Fruit fly (Drosophila melanogaster) whole organism, embryonic: ENCODE measurements around the gene CG11279.

ENCODE experiments used
- Adf1 ChIP-seq: fragments of 200-800 bp; sonication (Bioruptor generic); IDR thresholded peaks from 2 replicates; pipeline ENCODE4 v1.3.6; 2022; ENCODE audit warnings: missing biosample characterization, missing genetic modification characterization
- CG10959 ChIP-seq: fragments of 200-800 bp; sonication (Bioruptor generic); IDR thresholded peaks from 2 replicates; pipeline ENCODE4 v1.3.6; 2022; ENCODE audit warnings: missing biosample characterization, missing genetic modification characterization
- CG1233 ChIP-seq: fragments of 200-800 bp; sonication (Bioruptor generic); optimal IDR thresholded peaks from 4 replicates; lab custom pipeline; 2018; ENCODE audit warnings: missing biosample characterization, mild to moderate bottlenecking, missing genetic modification characterization
- CG12769 ChIP-seq: fragments of 200-800 bp; sonication (Bioruptor generic); optimal IDR thresholded peaks from 2 replicates; lab custom pipeline; 2019; ENCODE audit warnings: missing biosample characterization, mild to moderate bottlenecking, missing genetic modification characterization, moderate library complexity
- CG13287 ChIP-seq: fragments of 200-800 bp; sonication (Bioruptor generic); IDR thresholded peaks from 2 replicates; pipeline ENCODE4 v1.3.6; 2022; ENCODE audit warnings: missing biosample characterization, missing genetic modification characterization; ENCODE audit not compliant: partially characterized antibody
- CG13624 ChIP-seq: fragments of 200-800 bp; sonication (Bioruptor generic); optimal IDR thresholded peaks from 2 replicates; lab custom pipeline; 2016; ENCODE audit warnings: missing biosample characterization, missing genetic modification characterization
- CG15269 ChIP-seq: fragments of 200-800 bp; sonication (Bioruptor generic); optimal IDR thresholded peaks from 2 replicates; lab custom pipeline; 2018; ENCODE audit warnings: missing biosample characterization, mild to moderate bottlenecking, missing genetic modification characterization, moderate library complexity
- CG1529 ChIP-seq: fragments of 200-800 bp; sonication (Bioruptor generic); optimal IDR thresholded peaks from 3 replicates; lab custom pipeline; 2018; ENCODE audit warnings: missing biosample characterization, missing genetic modification characterization
- CG15514 ChIP-seq: fragments of 200-800 bp; sonication (Bioruptor generic); optimal IDR thresholded peaks from 3 replicates; lab custom pipeline; 2017; ENCODE audit warnings: missing biosample characterization, missing genetic modification characterization, mild to moderate bottlenecking, moderate library complexity, missing genetic modification reagents
- CG16815 ChIP-seq: fragments of 200-800 bp; sonication (Bioruptor generic); optimal IDR thresholded peaks from 3 replicates; lab custom pipeline; 2017; ENCODE audit warnings: missing biosample characterization, mild to moderate bottlenecking, missing genetic modification characterization
- CG18599 ChIP-seq: fragments of 200-800 bp; sonication (Bioruptor generic); optimal IDR thresholded peaks from 3 replicates; lab custom pipeline; 2017; ENCODE audit warnings: missing biosample characterization, missing genetic modification characterization, mild to moderate bottlenecking, moderate library complexity, missing genetic modification reagents
- CG2712 ChIP-seq: fragments of 200-800 bp; optimal IDR thresholded peaks from 3 replicates; lab custom pipeline; 2019; ENCODE audit warnings: missing biosample characterization, mild to moderate bottlenecking, missing genetic modification characterization, moderate library complexity
- CG34224 ChIP-seq: fragments of 200-800 bp; sonication (Bioruptor generic); IDR thresholded peaks from 3 replicates; pipeline ENCODE4 v1.3.6; 2022; ENCODE audit warnings: missing biosample characterization, missing genetic modification characterization; ENCODE audit not compliant: partially characterized antibody
- CG4360 ChIP-seq: fragments of 200-800 bp; sonication (Bioruptor generic); IDR thresholded peaks from 2 replicates; pipeline ENCODE4 v1.3.6; 2022; ENCODE audit warnings: missing biosample characterization, missing genetic modification characterization
- CG7357 ChIP-seq: fragments of 200-800 bp; sonication (Bioruptor generic); IDR thresholded peaks from 3 replicates; pipeline ENCODE4 v1.3.6; 2022; ENCODE audit warnings: missing biosample characterization, missing genetic modification characterization
- CG7786 ChIP-seq: fragments of 200-800 bp; sonication (Bioruptor generic); optimal IDR thresholded peaks from 2 replicates; lab custom pipeline; 2016; ENCODE audit warnings: missing biosample characterization, missing genetic modification characterization
- CG8281 ChIP-seq: fragments of 200-800 bp; sonication (Bioruptor generic); optimal IDR thresholded peaks from 2 replicates; lab custom pipeline; 2018; ENCODE audit warnings: missing biosample characterization, mild to moderate bottlenecking, missing genetic modification characterization, moderate library complexity
- CG8290 ChIP-seq, 3 experiments: fragments of 200-800 bp; sonication (Bioruptor generic); optimal IDR thresholded peaks; 2 replicates each; lab custom pipeline; 2016 to 2019; ENCODE audit warnings: missing biosample characterization in 3 of 3, missing genetic modification characterization in 3 of 3, mild to moderate bottlenecking in 2 of 3, moderate library complexity in 1 of 3
- CoRest ChIP-seq: fragments of 200-800 bp; sonication (Bioruptor generic); optimal IDR thresholded peaks from 3 replicates; lab custom pipeline; 2018; ENCODE audit warnings: missing biosample characterization, mild to moderate bottlenecking, missing genetic modification characterization, moderate library complexity
- CrebB ChIP-seq: fragments of 200-800 bp; sonication (Bioruptor generic); optimal IDR thresholded peaks from 3 replicates; lab custom pipeline; 2018; ENCODE audit warnings: missing biosample characterization, mild to moderate bottlenecking, missing genetic modification characterization
- D19B ChIP-seq: fragments of 200-800 bp; sonication (Bioruptor generic); optimal IDR thresholded peaks from 2 replicates; lab custom pipeline; 2017; ENCODE audit warnings: missing biosample characterization, mild to moderate bottlenecking, missing genetic modification characterization
- Dip3 ChIP-seq: fragments of 200-800 bp; sonication (Bioruptor generic); optimal IDR thresholded peaks from 3 replicates; lab custom pipeline; 2016; ENCODE audit warnings: missing biosample characterization, missing genetic modification characterization
- Dref ChIP-seq: fragments of 200-800 bp; sonication (Bioruptor generic); IDR thresholded peaks from 2 replicates; pipeline ENCODE4 v1.3.6; 2022; ENCODE audit warnings: missing biosample characterization, missing genetic modification characterization
- Eip74EF ChIP-seq, 2 experiments: fragments of 200-800 bp in 1 of 2; fragments of >200 bp in 1 of 2; sonication (Bioruptor generic) in 1 of 2; optimal IDR thresholded peaks; 2 replicates each; lab custom pipeline; 2017 to 2019; ENCODE audit warnings: missing biosample characterization in 2 of 2, missing genetic modification characterization in 2 of 2, mild to moderate bottlenecking in 1 of 2, moderate library complexity in 1 of 2
- Gsc ChIP-seq: fragments of 200-800 bp; sonication (Bioruptor generic); IDR thresholded peaks from 2 replicates; pipeline ENCODE4 v1.3.6; 2022; ENCODE audit warnings: missing biosample characterization, missing genetic modification characterization
- HLH54F ChIP-seq: fragments of 200-800 bp; sonication (Bioruptor generic); optimal IDR thresholded peaks from 3 replicates; lab custom pipeline; 2016; ENCODE audit warnings: missing biosample characterization, missing genetic modification characterization
- Hmr ChIP-seq: fragments of 200-800 bp; sonication (Bioruptor generic); optimal IDR thresholded peaks from 3 replicates; lab custom pipeline; 2017; ENCODE audit warnings: mild to moderate bottlenecking, missing biosample characterization, missing genetic modification reagents, missing genetic modification characterization
- MBD-R2 ChIP-seq: fragments of 200-800 bp; sonication (Bioruptor generic); IDR thresholded peaks from 2 replicates; pipeline ENCODE4 v1.3.6; 2022; ENCODE audit warnings: missing biosample characterization, missing genetic modification characterization
- Neu2 ChIP-seq: fragments of 200-800 bp; sonication (Bioruptor generic); optimal IDR thresholded peaks from 3 replicates; lab custom pipeline; 2016; ENCODE audit warnings: missing biosample characterization, missing genetic modification characterization, borderline replicate concordance
- Opbp ChIP-seq: fragments of 200-800 bp; sonication (Bioruptor generic); IDR thresholded peaks from 3 replicates; pipeline ENCODE4 v1.3.6; 2022; ENCODE audit warnings: missing biosample characterization, missing genetic modification characterization; ENCODE audit not compliant: partially characterized antibody
- ash1 ChIP-seq: fragments of 200-800 bp; sonication (Bioruptor generic); optimal IDR thresholded peaks from 2 replicates; lab custom pipeline; 2018; ENCODE audit warnings: missing biosample characterization, mild to moderate bottlenecking, missing genetic modification characterization
- corto ChIP-seq: fragments of 200-800 bp; sonication (Bioruptor generic); optimal IDR thresholded peaks from 2 replicates; lab custom pipeline; 2016; ENCODE audit warnings: missing biosample characterization, mild to moderate bottlenecking, missing genetic modification characterization, moderate library complexity
- crol ChIP-seq: fragments of 200-800 bp; sonication (Bioruptor generic); IDR thresholded peaks from 2 replicates; pipeline ENCODE4 v1.3.6; 2022; ENCODE audit warnings: missing biosample characterization, missing genetic modification characterization
- cwo ChIP-seq: fragments of 200-800 bp; sonication (Bioruptor generic); optimal IDR thresholded peaks from 3 replicates; lab custom pipeline; 2017; ENCODE audit warnings: missing biosample characterization, missing genetic modification characterization, mild to moderate bottlenecking, moderate library complexity, missing genetic modification reagents
- dimm ChIP-seq: fragments of 200-800 bp; sonication (Bioruptor generic); IDR thresholded peaks from 2 replicates; pipeline ENCODE4 v1.3.6; 2022; ENCODE audit warnings: missing biosample characterization, missing genetic modification characterization
- ewg ChIP-seq: fragments of 200-800 bp; sonication (Bioruptor generic); optimal IDR thresholded peaks from 3 replicates; lab custom pipeline; 2017; ENCODE audit warnings: mild to moderate bottlenecking, missing biosample characterization, missing genetic modification reagents, missing genetic modification characterization
- eyg ChIP-seq: fragments of 200-800 bp; sonication (Bioruptor generic); optimal IDR thresholded peaks from 3 replicates; lab custom pipeline; 2016; ENCODE audit warnings: missing biosample characterization, missing genetic modification characterization
- gcm2 ChIP-seq: fragments of 200-800 bp; sonication (Bioruptor generic); optimal IDR thresholded peaks from 2 replicates; lab custom pipeline; 2016; ENCODE audit warnings: missing biosample characterization, missing genetic modification characterization
- jing ChIP-seq: fragments of 200-800 bp; sonication (Bioruptor generic); optimal IDR thresholded peaks from 2 replicates; lab custom pipeline; 2018; ENCODE audit warnings: missing biosample characterization, mild to moderate bottlenecking, missing genetic modification characterization
- kah ChIP-seq: fragments of 200-800 bp; sonication (Bioruptor generic); optimal IDR thresholded peaks from 2 replicates; lab custom pipeline; 2018; ENCODE audit warnings: missing biosample characterization, mild to moderate bottlenecking, missing genetic modification characterization
- lmd ChIP-seq: fragments of 200-800 bp; sonication (Bioruptor generic); IDR thresholded peaks from 2 replicates; pipeline ENCODE4 v1.3.6; 2022; ENCODE audit warnings: missing biosample characterization, missing genetic modification characterization
- odd ChIP-seq: fragments of 200-800 bp; sonication (Bioruptor generic); optimal IDR thresholded peaks from 2 replicates; lab custom pipeline; 2017; ENCODE audit warnings: missing biosample characterization, mild to moderate bottlenecking, missing genetic modification characterization
- pb ChIP-seq: fragments of 200-800 bp; sonication (Bioruptor generic); optimal IDR thresholded peaks from 3 replicates; lab custom pipeline; 2016; ENCODE audit warnings: missing biosample characterization, missing genetic modification characterization
- scrt ChIP-seq: fragments of 200-800 bp; sonication (Bioruptor generic); optimal IDR thresholded peaks from 2 replicates; lab custom pipeline; 2018; ENCODE audit warnings: missing biosample characterization, mild to moderate bottlenecking, missing genetic modification characterization, moderate library complexity
- slp2 ChIP-seq: fragments of 200-800 bp; sonication (Bioruptor generic); optimal IDR thresholded peaks from 2 replicates; lab custom pipeline; 2016; ENCODE audit warnings: missing biosample characterization, missing genetic modification characterization
- tap ChIP-seq: fragments of 200-800 bp; optimal IDR thresholded peaks from 3 replicates; lab custom pipeline; 2019; ENCODE audit warnings: missing biosample characterization, mild to moderate bottlenecking, missing genetic modification characterization, moderate library complexity
- tup ChIP-seq: fragments of 200-800 bp; sonication (Bioruptor generic); optimal IDR thresholded peaks from 2 replicates; lab custom pipeline; 2016; ENCODE audit warnings: missing biosample characterization, mild to moderate bottlenecking, missing genetic modification characterization, moderate library complexity
- usp ChIP-seq: fragments of >200 bp; optimal IDR thresholded peaks from 2 replicates; lab custom pipeline; 2017; ENCODE audit warnings: missing biosample characterization, missing genetic modification characterization

Gene CG11279

dm6 chr3L:13022854-13023560, 23.8 kb upstream of the CG11279 start, which contains the start of gene RpS12 (continued):
- peak; percentile 64 for TF ChIP-seq CG15269 (tag; lab: Kevin White, UChicago)
- peak; percentile 11 for TF ChIP-seq CG16815 (GFP tag; lab: Kevin White, UChicago)
- TF ChIP-seq CG2712, result peak; percentile 43
- peak; percentile 90 for TF ChIP-seq Opbp (GFP tag; lab: Robert Waterston, UW)
- peak; percentile 79 for TF ChIP-seq odd (GFP tag; lab: Kevin White, UChicago)
- peak; percentile 73 for TF ChIP-seq CG13287
- TF ChIP-seq CG12769 (tag; lab: Kevin White, UChicago), result peak; percentile 64
- no peak for TF ChIP-seq CG4360
- TF ChIP-seq CrebB (tag; lab: Kevin White, UChicago), result peak; percentile 83
- TF ChIP-seq jing (GFP tag; lab: Kevin White, UChicago), result peak; percentile 22
- peak; percentile 37 for TF ChIP-seq tup (GFP tag; lab: Kevin White, UChicago)
- peak; percentile 59 for TF ChIP-seq lmd (GFP tag; lab: Robert Waterston, UW)
- peak; percentile 78 for TF ChIP-seq CG18599 (GFP tag; lab: Kevin White, UChicago)
- TF ChIP-seq cwo (GFP tag; lab: Kevin White, UChicago), result peak; percentile 25
- no peak for TF ChIP-seq corto (GFP tag; lab: Kevin White, UChicago)
- TF ChIP-seq Dip3 (GFP tag; lab: Kevin White, UChicago), result peak; percentile 68
- TF ChIP-seq pb (GFP tag; lab: Kevin White, UChicago), result peak; percentile 72
- peak; percentile 71 for TF ChIP-seq eyg (GFP tag; lab: Kevin White, UChicago)
- peak; percentile 77 for TF ChIP-seq CG1233 (GFP tag; lab: Kevin White, UChicago)
- TF ChIP-seq D19B (GFP tag; lab: Kevin White, UChicago), result peak; percentile 51
- TF ChIP-seq slp2, result peak; percentile 71
- TF ChIP-seq ewg (GFP tag; lab: Kevin White, UChicago), result peak; percentile 57
- TF ChIP-seq Hmr (GFP tag; lab: Kevin White, UChicago), result peak; percentile 91
- TF ChIP-seq HLH54F, result peak; percentile 73
- TF ChIP-seq Adf1 (GFP tag; lab: Robert Waterston, UW), result peak; percentile 7; the same call in 1 of the 2 replicates
- no peak for TF ChIP-seq usp
- TF ChIP-seq Neu2 (GFP tag; lab: Kevin White, UChicago), result peak; percentile 21
- peak; percentile 87 for TF ChIP-seq CG15514 (GFP tag; lab: Kevin White, UChicago)
- peak; percentile 71 for TF ChIP-seq CG8290 (GFP tag; optimal IDR thresholded peaks at IDR 0.05; lab: Kevin White, UChicago)
- TF ChIP-seq CG8290 (tag; optimal IDR thresholded peaks at IDR 0.05; lab: Kevin White, UChicago), result peak in 1 of 2 experiments; percentile 95
- peak; percentile 81 for TF ChIP-seq ash1 (GFP tag; lab: Kevin White, UChicago)
- peak in 1 of 2 experiments; percentile 48 for TF ChIP-seq Eip74EF (GFP tag; optimal IDR thresholded peaks at IDR 0.05; lab: Kevin White, UChicago)
- TF ChIP-seq CoRest (tag; lab: Kevin White, UChicago), result peak; percentile 71
- TF ChIP-seq dimm (GFP tag; lab: Robert Waterston, UW), result no peak
- peak; percentile 62 for TF ChIP-seq CG34224 (GFP tag; lab: Robert Waterston, UW)
- TF ChIP-seq crol (GFP tag; lab: Robert Waterston, UW), result no peak
- TF ChIP-seq Dref, result peak; percentile 92
- TF ChIP-seq MBD-R2, result peak; percentile 43; the same call in 1 of the 2 replicates
- TF ChIP-seq kah (GFP tag; lab: Kevin White, UChicago), result peak; percentile 72
- peak; percentile 58 for TF ChIP-seq tap (tag; lab: Kevin White, UChicago)
- peak; percentile 72 for TF ChIP-seq CG7786 (GFP tag; lab: Kevin White, UChicago)
- TF ChIP-seq CG1529 (GFP tag; lab: Kevin White, UChicago), result peak; percentile 2
- TF ChIP-seq CG13624 (GFP tag; lab: Kevin White, UChicago), result peak; percentile 84
- TF ChIP-seq CG7357, result peak; percentile 84
- TF ChIP-seq CG10959, result peak; percentile 55; the same call in 1 of the 2 replicates
- no peak for TF ChIP-seq Gsc
- peak; percentile 72 for TF ChIP-seq scrt (GFP tag; lab: Kevin White, UChicago)
- TF ChIP-seq CG8281 (tag; lab: Kevin White, UChicago), result peak; percentile 44
- TF ChIP-seq gcm2, result peak; percentile 83
